Worm (Caenorhabditis elegans) whole organism, L4 larva: ENCODE data around the gene ergo-1.

ENCODE experiments used
- D1046.2 ChIP-seq: fragments of 200-800 bp; sonication (Bioruptor generic); IDR thresholded peaks from 2 replicates; pipeline ENCODE4 v1.3.6; 2022; ENCODE audit warnings: missing genetic modification characterization, missing compliant biosample characterization
- F26F4.8 ChIP-seq: fragments of 200-800 bp; sonication (Bioruptor generic); conservative IDR thresholded peaks from 2 replicates; pipeline ENCODE4 v1.3.6; 2022; ENCODE audit warnings: missing genetic modification characterization, missing compliant biosample characterization
- R02D3.7 ChIP-seq: fragments of 150-350 bp; sonication (generic microtip); optimal IDR thresholded peaks from 3 replicates; lab custom pipeline; 2014; ENCODE audit warnings: missing biosample characterization, missing genetic modification characterization
- T20F7.1 ChIP-seq: fragments of 200-800 bp; sonication (Bioruptor generic); optimal IDR thresholded peaks from 2 replicates; lab custom pipeline; 2018; ENCODE audit warnings: mild to moderate bottlenecking, missing genetic modification characterization, missing compliant biosample characterization
- T26A8.4 ChIP-seq: fragments of 200-800 bp; sonication (Bioruptor generic); IDR thresholded peaks from 2 replicates; pipeline ENCODE4 v1.3.6; 2022; ENCODE audit warnings: missing genetic modification characterization, missing compliant biosample characterization
- Y48G9A.11 ChIP-seq: fragments of 200-800 bp; sonication (Bioruptor generic); IDR thresholded peaks from 2 replicates; pipeline ENCODE4 v1.3.6; 2022; ENCODE audit warnings: missing genetic modification reagents, missing genetic modification characterization, missing compliant biosample characterization
- Y75B8A.6 ChIP-seq: fragments of 200-800 bp; sonication (Bioruptor generic); IDR thresholded peaks from 2 replicates; pipeline ENCODE4 v1.3.6; 2022; ENCODE audit warnings: missing genetic modification reagents, missing genetic modification characterization, missing compliant biosample characterization
- ZK337.2 ChIP-seq: fragments of 200-800 bp; sonication (Bioruptor generic); IDR thresholded peaks from 2 replicates; pipeline ENCODE4 v1.3.6; 2022; ENCODE audit warnings: missing genetic modification reagents, missing genetic modification characterization, missing compliant biosample characterization
- aha-1 ChIP-seq: fragments of 150-350 bp; peaks from one replicate; lab custom pipeline; 2014; ENCODE audit warnings: missing biosample characterization, missing genetic modification characterization
- ama-1 ChIP-seq: fragments of 150-350 bp; optimal IDR thresholded peaks from 2 replicates; lab custom pipeline; 2014; ENCODE audit warnings: inconsistent platforms, mixed read lengths
- arid-1 ChIP-seq: fragments of 200-800 bp; sonication (Bioruptor generic); conservative IDR thresholded peaks from 2 replicates; pipeline ENCODE4 v1.3.6; 2022; ENCODE audit warnings: missing genetic modification reagents, missing genetic modification characterization, missing compliant biosample characterization
- ceh-20 ChIP-seq: fragments of 200-800 bp; sonication (Bioruptor generic); IDR thresholded peaks from 2 replicates; pipeline ENCODE4 v1.3.6; 2022; ENCODE audit warnings: missing genetic modification reagents, missing genetic modification characterization, missing compliant biosample characterization
- ceh-44 ChIP-seq: fragments of 200-800 bp; sonication (Bioruptor generic); IDR thresholded peaks from 2 replicates; pipeline ENCODE4 v1.3.6; 2022; ENCODE audit warnings: missing genetic modification reagents, missing genetic modification characterization, missing compliant biosample characterization
- ctbp-1 ChIP-seq: fragments of 200-800 bp; sonication (Bioruptor generic); IDR thresholded peaks from 2 replicates; pipeline ENCODE4 v1.3.6; 2022; ENCODE audit warnings: missing genetic modification reagents, missing genetic modification characterization, missing compliant biosample characterization
- daf-16 ChIP-seq, 3 experiments: sonication (generic microtip); optimal IDR thresholded peaks; 2 replicates each; lab custom pipeline; 2016 to 2017; ENCODE audit warnings: missing genetic modification characterization in 3 of 3, missing genetic modification reagents in 3 of 3, mild to moderate bottlenecking in 2 of 3, missing compliant biosample characterization in 2 of 3, missing biosample characterization in 1 of 3, moderate library complexity in 1 of 3
- daf-8 ChIP-seq: fragments of 200-800 bp; sonication (Bioruptor generic); IDR thresholded peaks from 2 replicates; pipeline ENCODE4 v1.3.6; 2022; ENCODE audit warnings: missing genetic modification characterization, missing compliant biosample characterization
- dmd-6 ChIP-seq: fragments of 200-800 bp; sonication (Bioruptor generic); IDR thresholded peaks from 2 replicates; pipeline ENCODE4 v1.3.6; 2022; ENCODE audit warnings: missing genetic modification reagents, missing genetic modification characterization, missing compliant biosample characterization
- duxl-1 ChIP-seq: sonication (generic microtip); optimal IDR thresholded peaks from 2 replicates; lab custom pipeline; 2016; ENCODE audit warnings: mild to moderate bottlenecking, missing genetic modification characterization, moderate library complexity, missing compliant biosample characterization; ENCODE audit not compliant: poor library complexity
- egl-43 ChIP-seq: fragments of 200-800 bp; sonication (Bioruptor generic); IDR thresholded peaks from 2 replicates; pipeline ENCODE4 v1.3.6; 2022; ENCODE audit warnings: missing genetic modification reagents, missing genetic modification characterization, missing compliant biosample characterization
- fkh-10 ChIP-seq: fragments of 150-350 bp; optimal IDR thresholded peaks from 2 replicates; lab custom pipeline; 2014; ENCODE audit warnings: missing biosample characterization, missing genetic modification reagents, missing genetic modification characterization
- lim-7 ChIP-seq: fragments of 200-800 bp; sonication (Bioruptor generic); IDR thresholded peaks from 2 replicates; pipeline ENCODE4 v1.3.6; 2022; ENCODE audit warnings: missing genetic modification characterization, missing compliant biosample characterization
- lin-13 ChIP-seq: fragments of 150-350 bp; optimal IDR thresholded peaks from 2 replicates; lab custom pipeline; 2014; ENCODE audit warnings: missing biosample characterization, missing genetic modification reagents, missing genetic modification characterization
- lin-15B ChIP-seq: fragments of 150-350 bp; sonication (generic microtip); optimal IDR thresholded peaks from 3 replicates; lab custom pipeline; 2014; ENCODE audit warnings: missing biosample characterization, missing genetic modification characterization
- mdl-1 ChIP-seq, 2 experiments: fragments of 150-350 bp in 1 of 2; sonication (generic microtip) in 1 of 2; optimal IDR thresholded peaks; 2 replicates each; lab custom pipeline; 2014 to 2017; ENCODE audit warnings: missing biosample characterization in 2 of 2, missing genetic modification characterization in 2 of 2
- mxl-3 ChIP-seq: fragments of 200-800 bp; sonication (Bioruptor generic); optimal IDR thresholded peaks from 2 replicates; lab custom pipeline; 2018; ENCODE audit warnings: mild to moderate bottlenecking, missing genetic modification characterization, missing compliant biosample characterization
- nhr-10 ChIP-seq: fragments of 150-350 bp; optimal IDR thresholded peaks from 2 replicates; lab custom pipeline; 2014; ENCODE audit warnings: missing biosample characterization, missing genetic modification characterization
- nhr-111 ChIP-seq: fragments of 200-800 bp; sonication (Bioruptor generic); optimal IDR thresholded peaks from 2 replicates; lab custom pipeline; 2018; ENCODE audit warnings: mild to moderate bottlenecking, missing genetic modification characterization, missing compliant biosample characterization
- nhr-28 ChIP-seq: fragments of 150-350 bp; optimal IDR thresholded peaks from 2 replicates; lab custom pipeline; 2014; ENCODE audit warnings: missing biosample characterization, missing genetic modification characterization
- nhr-42 ChIP-seq: fragments of 200-800 bp; sonication (Bioruptor generic); IDR thresholded peaks from 2 replicates; pipeline ENCODE4 v1.3.6; 2022; ENCODE audit warnings: missing genetic modification characterization, missing compliant biosample characterization
- pha-4 ChIP-seq, 2 experiments: fragments of 150-350 bp in 1 of 2; fragments of 200-800 bp in 1 of 2; sonication (Bioruptor generic) in 1 of 2; IDR thresholded peaks in 1 of 2; optimal IDR thresholded peaks in 1 of 2; 2 replicates each; pipeline versions ENCODE4 v1.3.6 to Lab custom; 2014 to 2022; ENCODE audit warnings: missing genetic modification characterization in 2 of 2, missing genetic modification reagents in 2 of 2, missing biosample characterization in 1 of 2, missing compliant biosample characterization in 1 of 2
- pqm-1 ChIP-seq: sonication (generic microtip); optimal IDR thresholded peaks from 2 replicates; lab custom pipeline; 2017; ENCODE audit warnings: missing biosample characterization, missing genetic modification characterization
- set-16 ChIP-seq: fragments of 200-800 bp; sonication (Bioruptor generic); IDR thresholded peaks from 2 replicates; pipeline ENCODE4 v1.3.6; 2022; ENCODE audit warnings: missing genetic modification reagents, missing genetic modification characterization, missing compliant biosample characterization
- snpc-4 ChIP-seq: fragments of 150-350 bp; optimal IDR thresholded peaks from 2 replicates; lab custom pipeline; 2014; ENCODE audit warnings: missing biosample characterization, missing genetic modification characterization
- unc-62 ChIP-seq, 3 experiments: fragments of 150-350 bp in 1 of 3; sonication (generic microtip); optimal IDR thresholded peaks in 2 of 3; peaks in 1 of 3; 1 replicate in 1 of 3; 2 replicates in 2 of 3; lab custom pipeline; 2014 to 2017; ENCODE audit warnings: missing biosample characterization in 3 of 3, missing genetic modification characterization in 3 of 3, missing genetic modification reagents in 3 of 3, missing genotype in 1 of 3
- vab-7 ChIP-seq: fragments of 200-800 bp; sonication (Bioruptor generic); IDR thresholded peaks from 2 replicates; pipeline ENCODE4 v1.3.6; 2022; ENCODE audit warnings: missing genetic modification reagents, missing genetic modification characterization, missing compliant biosample characterization
- zfp-2 ChIP-seq: sonication (generic microtip); optimal IDR thresholded peaks from 2 replicates; lab custom pipeline; 2016; ENCODE audit warnings: mild to moderate bottlenecking, missing genetic modification characterization, missing compliant biosample characterization
- zip-2 ChIP-seq: fragments of 150-350 bp; optimal IDR thresholded peaks from 2 replicates; lab custom pipeline; 2014; ENCODE audit warnings: missing biosample characterization, missing genetic modification characterization
- ztf-11 ChIP-seq: fragments of 150-350 bp; optimal IDR thresholded peaks from 2 replicates; lab custom pipeline; 2014; ENCODE audit warnings: missing biosample characterization, missing genetic modification characterization
- ztf-7 ChIP-seq: fragments of 150-350 bp; optimal IDR thresholded peaks from 2 replicates; lab custom pipeline; 2014; ENCODE audit warnings: missing biosample characterization, missing genetic modification characterization

The ergo-1 gene

ce11 chrV:1017196-1017595 lies 8.6 kb downstream of the ergo-1 start:
- peak in 1 of 2 experiments; percentile 4 for TF ChIP-seq unc-62 (GFP tag; optimal IDR thresholded peaks at IDR 0.05 in 1 of 2; lab: Kevin White, UChicago)
- TF ChIP-seq unc-62 (tag; optimal IDR thresholded peaks at IDR 0.05; lab: Kevin White, UChicago) = no peak
- no peak for TF ChIP-seq ZK337.2 (GFP tag; lab: Robert Waterston, UW)

ce11 chrV:1021456-1021855 lies 12.9 kb downstream of the ergo-1 start:
- TF ChIP-seq vab-7 (0 out of 2 replicates have a peak, but pooled peaks have one; percentile 11), pqm-1 (tag; lab: Kevin White, UChicago) (no peak), set-16 (GFP tag; lab: Robert Waterston, UW) (peak; percentile 98), aha-1 (tag; lab: Kevin White, UChicago) (peak; percentile 87), ztf-7 (tag; lab: Kevin White, UChicago) (no peak), snpc-4 (no peak)

ce11 chrV:1023367-1023766 lies 14.8 kb downstream of the ergo-1 start, which contains the start of gene pei-2:
pei-2 (minus strand) TSS chrV:1023467.
- TF ChIP-seq ceh-44 (GFP tag; lab: Robert Waterston, UW) (no peak), fkh-10 (GFP tag; lab: Kevin White, UChicago) (no peak), lim-7 (no peak), ztf-11 (tag; lab: Kevin White, UChicago) (no peak), dmd-6 (GFP tag; lab: Robert Waterston, UW) (no peak), pha-4 (GFP tag; IDR thresholded peaks at IDR 0.05; lab: Robert Waterston, UW) (no peak), pha-4 (tag; optimal IDR thresholded peaks at IDR 0.05; lab: Kevin White, UChicago) (no peak), daf-8 (GFP tag; lab: Robert Waterston, UW) (no peak), zfp-2 (tag; lab: Kevin White, UChicago) (no peak), lin-15B (tag; lab: Kevin White, UChicago) (no peak), F26F4.8 (no peak)

- no peak for TF ChIP-seq nhr-10
- TF ChIP-seq ceh-44 (GFP tag; lab: Robert Waterston, UW) = no peak
- peak; percentile 42 for TF ChIP-seq pqm-1 (tag; lab: Kevin White, UChicago)
- TF ChIP-seq dmd-6 (GFP tag; lab: Robert Waterston, UW) = no peak
- peak; percentile 19 for TF ChIP-seq nhr-28
- no peak for TF ChIP-seq ctbp-1 (GFP tag; lab: Robert Waterston, UW)
- no peak for TF ChIP-seq daf-16 (GFP tag; optimal IDR thresholded peaks at IDR 0.05; lab: Kevin White, UChicago)
- TF ChIP-seq daf-16 (tag; optimal IDR thresholded peaks at IDR 0.05; lab: Kevin White, UChicago) = peak; percentile 91
These were observed 18.4 kb downstream of the ergo-1 start, which contains the start of gene R09A1.3 for ce11 chrV:1027044-1027443. R09A1.3 (minus strand) TSS chrV:1027074.

- TF ChIP-seq unc-62 (GFP tag; optimal IDR thresholded peaks at IDR 0.05 in 1 of 2; lab: Kevin White, UChicago) (no peak), unc-62 (tag; optimal IDR thresholded peaks at IDR 0.05; lab: Kevin White, UChicago) (no peak), duxl-1 (tag; lab: Kevin White, UChicago) (no peak), T20F7.1 (GFP tag; lab: Kevin White, UChicago) (no peak), arid-1 (GFP tag; lab: Robert Waterston, UW) (no peak), nhr-42 (GFP tag; lab: Robert Waterston, UW) (no peak), mxl-3 (GFP tag; lab: Kevin White, UChicago) (no peak), ama-1 (lab: Kevin White, UChicago) (no peak), nhr-111 (GFP tag; lab: Kevin White, UChicago) (no peak), Y75B8A.6 (GFP tag; lab: Robert Waterston, UW) (no peak), R02D3.7 (tag; lab: Kevin White, UChicago) (no peak), mdl-1 (tag; optimal IDR thresholded peaks at IDR 0.05; lab: Kevin White, UChicago) (no peak), D1046.2 (GFP tag; lab: Robert Waterston, UW) (no peak), zip-2 (tag; lab: Kevin White, UChicago) (no peak), ceh-20 (GFP tag; lab: Robert Waterston, UW) (no peak), T26A8.4 (no peak), egl-43 (GFP tag; lab: Robert Waterston, UW) (no peak), Y48G9A.11 (no peak), lin-13 (GFP tag; lab: Kevin White, UChicago) (no peak)
These were observed 24.7 kb downstream of the ergo-1 start, which contains the start of gene flp-34 for ce11 chrV:1033304-1033703. flp-34 (minus strand) TSS chrV:1033404.
